Fruit fly (Drosophila melanogaster) whole organism, embryonic: Measurements from ENCODE around the gene Cp16.

ENCODE experiments used
- Blimp-1 ChIP-seq: fragments of 200-800 bp; sonication (Bioruptor generic); optimal IDR thresholded peaks from 3 replicates; lab custom pipeline; 2018; ENCODE audit warnings: missing biosample characterization, missing genetic modification characterization, mild to moderate bottlenecking, moderate library complexity, missing genetic modification reagents
- CG10147 ChIP-seq: fragments of 200-800 bp; sonication (Bioruptor generic); optimal IDR thresholded peaks from 2 replicates; lab custom pipeline; 2019; ENCODE audit warnings: missing biosample characterization, mild to moderate bottlenecking, missing genetic modification characterization, moderate library complexity
- CG10209 ChIP-seq: fragments of 200-800 bp; sonication (Bioruptor generic); optimal IDR thresholded peaks from 3 replicates; lab custom pipeline; 2017; ENCODE audit warnings: missing biosample characterization, mild to moderate bottlenecking, missing genetic modification characterization, missing genetic modification reagents
- CG10543 ChIP-seq: fragments of 200-800 bp; sonication (Bioruptor generic); optimal IDR thresholded peaks from 3 replicates; lab custom pipeline; 2017; ENCODE audit warnings: missing biosample characterization, mild to moderate bottlenecking, missing genetic modification characterization, moderate library complexity
- CG11398 ChIP-seq: fragments of 200-800 bp; sonication (Bioruptor generic); optimal IDR thresholded peaks from 2 replicates; lab custom pipeline; 2016; ENCODE audit warnings: missing biosample characterization, missing genetic modification characterization
- CG11696 ChIP-seq: fragments of 200-800 bp; sonication (Bioruptor generic); IDR thresholded peaks from 2 replicates; pipeline ENCODE4 v1.3.6; 2022; ENCODE audit warnings: missing biosample characterization, missing genetic modification characterization
- CG11723 ChIP-seq: fragments of 200-800 bp; sonication (Bioruptor generic); optimal IDR thresholded peaks from 2 replicates; lab custom pipeline; 2017; ENCODE audit warnings: missing biosample characterization, mild to moderate bottlenecking, missing genetic modification characterization
- CG12659 ChIP-seq: fragments of 200-800 bp; sonication (Bioruptor generic); optimal IDR thresholded peaks from 3 replicates; lab custom pipeline; 2017; ENCODE audit warnings: mild to moderate bottlenecking, missing biosample characterization, missing genetic modification reagents, missing genetic modification characterization
- CG12769 ChIP-seq: fragments of 200-800 bp; sonication (Bioruptor generic); optimal IDR thresholded peaks from 2 replicates; lab custom pipeline; 2019; ENCODE audit warnings: missing biosample characterization, mild to moderate bottlenecking, missing genetic modification characterization, moderate library complexity
- CG13296 ChIP-seq: fragments of 200-800 bp; sonication (Bioruptor generic); optimal IDR thresholded peaks from 3 replicates; lab custom pipeline; 2018; ENCODE audit warnings: missing biosample characterization, mild to moderate bottlenecking, missing genetic modification characterization
- CG1529 ChIP-seq: fragments of 200-800 bp; sonication (Bioruptor generic); optimal IDR thresholded peaks from 3 replicates; lab custom pipeline; 2018; ENCODE audit warnings: missing biosample characterization, missing genetic modification characterization
- CG15514 ChIP-seq: fragments of 200-800 bp; sonication (Bioruptor generic); optimal IDR thresholded peaks from 3 replicates; lab custom pipeline; 2017; ENCODE audit warnings: missing biosample characterization, missing genetic modification characterization, mild to moderate bottlenecking, moderate library complexity, missing genetic modification reagents
- CG1603 ChIP-seq: fragments of 200-800 bp; sonication (Bioruptor generic); optimal IDR thresholded peaks from 2 replicates; lab custom pipeline; 2019; ENCODE audit warnings: missing biosample characterization, mild to moderate bottlenecking, missing genetic modification characterization, moderate library complexity
- CG16779 ChIP-seq: fragments of 200-800 bp; sonication (Bioruptor generic); IDR thresholded peaks from 2 replicates; pipeline ENCODE4 v1.3.6; 2022; ENCODE audit warnings: missing biosample characterization, missing genetic modification characterization
- CG16815 ChIP-seq: fragments of 200-800 bp; sonication (Bioruptor generic); optimal IDR thresholded peaks from 3 replicates; lab custom pipeline; 2017; ENCODE audit warnings: missing biosample characterization, mild to moderate bottlenecking, missing genetic modification characterization
- CG17912 ChIP-seq: fragments of 200-800 bp; sonication (Bioruptor generic); optimal IDR thresholded peaks from 2 replicates; lab custom pipeline; 2018; ENCODE audit warnings: missing biosample characterization, mild to moderate bottlenecking, missing genetic modification characterization
- CG31224 ChIP-seq: fragments of 200-800 bp; sonication (Bioruptor generic); IDR thresholded peaks from 2 replicates; pipeline ENCODE4 v1.3.6; 2022; ENCODE audit warnings: missing biosample characterization, missing genetic modification characterization
- CG31365 ChIP-seq: fragments of 200-800 bp; sonication (Bioruptor generic); optimal IDR thresholded peaks from 2 replicates; lab custom pipeline; 2018; ENCODE audit warnings: missing biosample characterization, mild to moderate bottlenecking, missing genetic modification characterization
- CG33557 ChIP-seq: fragments of 200-800 bp; sonication (Bioruptor generic); optimal IDR thresholded peaks from 2 replicates; lab custom pipeline; 2019; ENCODE audit warnings: missing biosample characterization, mild to moderate bottlenecking, missing genetic modification characterization, moderate library complexity
- CG3407 ChIP-seq: fragments of 200-800 bp; sonication (Bioruptor generic); optimal IDR thresholded peaks from 2 replicates; lab custom pipeline; 2018; ENCODE audit warnings: missing biosample characterization, mild to moderate bottlenecking, missing genetic modification characterization
- CG5180 ChIP-seq: fragments of 200-800 bp; sonication (Bioruptor generic); optimal IDR thresholded peaks from 3 replicates; lab custom pipeline; 2017; ENCODE audit warnings: missing biosample characterization, missing genetic modification characterization, mild to moderate bottlenecking, moderate library complexity, missing genetic modification reagents
- CG6813 ChIP-seq: fragments of 200-800 bp; sonication (Bioruptor generic); optimal IDR thresholded peaks from 2 replicates; lab custom pipeline; 2017; ENCODE audit warnings: missing biosample characterization, missing genetic modification characterization, mild to moderate bottlenecking, moderate library complexity, missing genetic modification reagents
- CG7357 ChIP-seq: fragments of 200-800 bp; sonication (Bioruptor generic); IDR thresholded peaks from 3 replicates; pipeline ENCODE4 v1.3.6; 2022; ENCODE audit warnings: missing biosample characterization, missing genetic modification characterization
- CG8944 ChIP-seq: fragments of 200-800 bp; sonication (Bioruptor generic); optimal IDR thresholded peaks from 3 replicates; lab custom pipeline; 2016; ENCODE audit warnings: missing biosample characterization, missing genetic modification characterization
- CG9932 ChIP-seq: fragments of 200-800 bp; sonication (Bioruptor generic); IDR thresholded peaks from 2 replicates; pipeline ENCODE4 v1.3.6; 2022; ENCODE audit warnings: missing biosample characterization, missing genetic modification characterization
- CHES-1-like ChIP-seq: fragments of 200-800 bp; sonication (Bioruptor generic); optimal IDR thresholded peaks from 2 replicates; lab custom pipeline; 2016; ENCODE audit warnings: missing biosample characterization, missing genetic modification characterization
- CrebB ChIP-seq: fragments of 200-800 bp; sonication (Bioruptor generic); optimal IDR thresholded peaks from 3 replicates; lab custom pipeline; 2018; ENCODE audit warnings: missing biosample characterization, mild to moderate bottlenecking, missing genetic modification characterization
- D ChIP-seq, 2 experiments: fragments of 200-800 bp in 1 of 2; fragments of >200 bp in 1 of 2; sonication (Bioruptor generic) in 1 of 2; optimal IDR thresholded peaks; 2 replicates in 1 of 2; 3 replicates in 1 of 2; lab custom pipeline; 2017; ENCODE audit warnings: mild to moderate bottlenecking in 1 of 2, missing biosample characterization in 1 of 2, missing genetic modification characterization in 1 of 2, missing genetic modification reagents in 1 of 2
- E2f2 ChIP-seq: fragments of 200-800 bp; sonication (Bioruptor generic); IDR thresholded peaks from 2 replicates; pipeline ENCODE4 v1.3.6; 2022; ENCODE audit warnings: missing biosample characterization, missing genetic modification characterization
- HHEX ChIP-seq: fragments of 200-800 bp; sonication (Bioruptor generic); optimal IDR thresholded peaks from 3 replicates; lab custom pipeline; 2017; ENCODE audit warnings: missing biosample characterization, mild to moderate bottlenecking, missing genetic modification characterization, missing genetic modification reagents
- Hey ChIP-seq: fragments of 200-800 bp; sonication (Bioruptor generic); optimal IDR thresholded peaks from 3 replicates; lab custom pipeline; 2018; ENCODE audit warnings: missing biosample characterization, mild to moderate bottlenecking, missing genetic modification characterization
- Lhr ChIP-seq: fragments of 200-800 bp; sonication (Bioruptor generic); optimal IDR thresholded peaks from 3 replicates; lab custom pipeline; 2017; ENCODE audit warnings: mild to moderate bottlenecking, missing biosample characterization, missing genetic modification reagents, missing genetic modification characterization
- Med ChIP-seq: fragments of 200-800 bp; sonication (Bioruptor generic); peaks from one replicate; lab custom pipeline; 2016; ENCODE audit warnings: missing biosample characterization, missing genetic modification characterization, mild to moderate bottlenecking, inconsistent platforms, moderate library complexity
- Pdp1 ChIP-seq, 2 experiments: fragments of 200-800 bp; sonication (Bioruptor generic); optimal IDR thresholded peaks; 3 replicates each; lab custom pipeline; 2016; ENCODE audit warnings: missing biosample characterization in 2 of 2, missing genetic modification characterization in 2 of 2, mild to moderate bottlenecking in 1 of 2, moderate library complexity in 1 of 2
- Rx ChIP-seq: fragments of 200-800 bp; sonication (Bioruptor generic); IDR thresholded peaks from 2 replicates; pipeline ENCODE4 v1.3.6; 2022; ENCODE audit warnings: missing biosample characterization, missing genetic modification characterization
- caup ChIP-seq: fragments of 200-800 bp; sonication (Bioruptor generic); optimal IDR thresholded peaks from 3 replicates; lab custom pipeline; 2017; ENCODE audit warnings: missing biosample characterization, mild to moderate bottlenecking, missing genetic modification characterization, moderate library complexity; ENCODE audit not compliant: severe bottlenecking
- ci ChIP-seq: fragments of 200-800 bp; sonication (Bioruptor generic); IDR thresholded peaks from 3 replicates; pipeline ENCODE4 v1.3.6; 2022; ENCODE audit warnings: missing biosample characterization, missing genetic modification characterization
- emc ChIP-seq: fragments of 200-800 bp; sonication (Bioruptor generic); optimal IDR thresholded peaks from 2 replicates; lab custom pipeline; 2016; ENCODE audit warnings: missing biosample characterization, missing genetic modification characterization
- gce ChIP-seq: fragments of 200-800 bp; sonication (Bioruptor generic); IDR thresholded peaks from 3 replicates; pipeline ENCODE4 v1.3.6; 2022; ENCODE audit warnings: missing biosample characterization, missing genetic modification characterization
- jing ChIP-seq: fragments of 200-800 bp; sonication (Bioruptor generic); optimal IDR thresholded peaks from 2 replicates; lab custom pipeline; 2018; ENCODE audit warnings: missing biosample characterization, mild to moderate bottlenecking, missing genetic modification characterization
- lov ChIP-seq, 2 experiments: fragments of 200-800 bp in 1 of 2; fragments of >200 bp in 1 of 2; sonication (Bioruptor generic) in 1 of 2; IDR thresholded peaks in 1 of 2; optimal IDR thresholded peaks in 1 of 2; 2 replicates in 1 of 2; 3 replicates in 1 of 2; pipeline versions ENCODE4 v1.3.6 to Lab custom; 2017 to 2022; ENCODE audit warnings: missing biosample characterization in 1 of 2, missing genetic modification characterization in 1 of 2
- org-1 ChIP-seq: fragments of 200-800 bp; sonication (Bioruptor generic); optimal IDR thresholded peaks from 2 replicates; lab custom pipeline; 2017; ENCODE audit warnings: missing biosample characterization, missing genetic modification characterization
- otp ChIP-seq: fragments of 200-800 bp; sonication (Bioruptor generic); IDR thresholded peaks from 3 replicates; pipeline ENCODE4, ENCODE4 v1.3.6; 2022; ENCODE audit warnings: missing biosample characterization, missing genetic modification characterization
- rib ChIP-seq: fragments of 200-800 bp; sonication (Bioruptor generic); IDR thresholded peaks from 2 replicates; pipeline ENCODE4 v1.3.6; 2022; ENCODE audit warnings: missing biosample characterization, missing genetic modification characterization
- scrt ChIP-seq: fragments of 200-800 bp; sonication (Bioruptor generic); optimal IDR thresholded peaks from 2 replicates; lab custom pipeline; 2018; ENCODE audit warnings: missing biosample characterization, mild to moderate bottlenecking, missing genetic modification characterization, moderate library complexity
- tio ChIP-seq: fragments of 200-800 bp; sonication (Bioruptor generic); optimal IDR thresholded peaks from 2 replicates; lab custom pipeline; 2017; ENCODE audit warnings: missing biosample characterization, missing genetic modification characterization, inconsistent platforms
- vnd ChIP-seq: fragments of 200-800 bp; sonication (Bioruptor generic); IDR thresholded peaks from 3 replicates; pipeline ENCODE4 v1.3.6; 2022; ENCODE audit warnings: missing biosample characterization, missing genetic modification characterization; ENCODE audit not compliant: partially characterized antibody

Cp16 gene

DNA sequence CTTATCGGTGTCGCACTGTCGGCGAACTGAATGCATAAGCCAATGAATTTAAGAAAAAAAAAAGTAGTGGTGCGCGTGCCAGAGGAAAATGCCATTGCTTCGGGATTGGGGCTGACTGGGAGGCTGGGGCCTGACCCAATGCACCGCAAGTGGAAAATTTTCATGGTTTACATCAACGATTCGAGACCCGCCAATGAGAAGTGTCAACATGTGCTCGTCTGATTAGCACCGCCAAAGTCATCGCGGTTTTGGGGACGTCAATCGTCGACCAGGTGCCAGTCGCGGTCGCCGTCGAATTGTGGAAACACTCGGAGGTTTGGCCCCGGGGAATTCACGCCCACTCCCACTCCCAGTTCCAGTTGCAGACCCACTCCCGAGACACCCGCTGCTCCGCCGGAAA, 48.0 kb upstream of the Cp16 start:
- TF ChIP-seq CG10147 (GFP tag; lab: Kevin White, UChicago) = no peak
- 0 out of 2 replicates have a peak, but pooled peaks have one; percentile 19 for TF ChIP-seq CG31224 (GFP tag; lab: Robert Waterston, UW)
- peak; percentile 14 for TF ChIP-seq CG5180 (GFP tag; lab: Kevin White, UChicago)
- 0 out of 2 replicates have a peak, but pooled peaks have one; percentile 24 for TF ChIP-seq E2f2 (GFP tag; lab: Robert Waterston, UW)
- peak; percentile 85 for TF ChIP-seq Med
- peak; percentile 54 for TF ChIP-seq CG3407 (GFP tag; lab: Kevin White, UChicago)
- peak; percentile 53 for TF ChIP-seq CG10209
- TF ChIP-seq scrt (GFP tag; lab: Kevin White, UChicago) = peak; percentile 34
- TF ChIP-seq CG8944 = no peak
- TF ChIP-seq CG15514 = peak; percentile 32
- no peak for TF ChIP-seq tio (GFP tag; lab: Kevin White, UChicago)
- peak; percentile 12 for TF ChIP-seq CG12659 (GFP tag; lab: Kevin White, UChicago)
- TF ChIP-seq CG9932 = peak; percentile 43; the same call in 1 of the 2 replicates
- peak; percentile 2 for TF ChIP-seq HHEX
- peak; percentile 31 for TF ChIP-seq CG31365 (tag; lab: Kevin White, UChicago)
- no peak for TF ChIP-seq CG16815 (GFP tag; lab: Kevin White, UChicago)
- no peak for TF ChIP-seq CG7357 (GFP tag; lab: Robert Waterston, UW)
- TF ChIP-seq caup (GFP tag; lab: Kevin White, UChicago) = peak; percentile 3
- peak; percentile 91; the same call in 2 of the 3 replicates for TF ChIP-seq otp (GFP tag; lab: Robert Waterston, UW)
- no peak for TF ChIP-seq lov (optimal IDR thresholded peaks at IDR 0.05; lab: Kevin White, UChicago)
- peak; percentile 42; the same call in 1 of the 3 replicates for TF ChIP-seq lov (GFP tag; IDR thresholded peaks at IDR 0.05; lab: Robert Waterston, UW)
- TF ChIP-seq Rx (GFP tag; lab: Robert Waterston, UW) = no peak
- no peak for TF ChIP-seq CG11696 (GFP tag; lab: Robert Waterston, UW)
- no peak for TF ChIP-seq vnd
- peak; percentile 31 for TF ChIP-seq org-1 (GFP tag; lab: Kevin White, UChicago)
- peak; percentile 40 for TF ChIP-seq CG1529
- peak; percentile 18 for TF ChIP-seq CHES-1-like (GFP tag; lab: Kevin White, UChicago)
- TF ChIP-seq jing (GFP tag; lab: Kevin White, UChicago) = no peak
- peak; percentile 68 for TF ChIP-seq CG10543 (GFP tag; lab: Kevin White, UChicago)
- TF ChIP-seq CG16779 (GFP tag; lab: Robert Waterston, UW) = 0 out of 2 replicates have a peak, but pooled peaks have one; percentile 24
- TF ChIP-seq CG11398 (GFP tag; lab: Kevin White, UChicago) = no peak
- peak; percentile 52 for TF ChIP-seq CG6813 (GFP tag; lab: Kevin White, UChicago)
- TF ChIP-seq D (optimal IDR thresholded peaks at IDR 0.05; lab: Kevin White, UChicago) = no peak
- TF ChIP-seq D (GFP tag; optimal IDR thresholded peaks at IDR 0.05; lab: Kevin White, UChicago) = peak; percentile 7
- TF ChIP-seq CG11723 (GFP tag; lab: Kevin White, UChicago) = peak; percentile 24
- TF ChIP-seq CrebB (tag; lab: Kevin White, UChicago) = peak; percentile 28
- TF ChIP-seq Pdp1 (GFP tag; optimal IDR thresholded peaks at IDR 0.05; lab: Kevin White, UChicago) = peak in 1 of 2 experiments; percentile 17
- peak; percentile 28 for TF ChIP-seq CG17912 (GFP tag; lab: Kevin White, UChicago)
- peak; percentile 22 for TF ChIP-seq Blimp-1 (GFP tag; lab: Kevin White, UChicago)
- TF ChIP-seq CG12769 (tag; lab: Kevin White, UChicago) = peak; percentile 60
- 0 out of 3 replicates have a peak, but pooled peaks have one; percentile 28 for TF ChIP-seq gce
- peak; percentile 33 for TF ChIP-seq Hey (tag; lab: Kevin White, UChicago)
- TF ChIP-seq CG1603 = peak; percentile 19
- peak; percentile 44 for TF ChIP-seq CG13296 (GFP tag; lab: Kevin White, UChicago)
- peak; percentile 60; the same call in 2 of the 3 replicates for TF ChIP-seq ci (GFP tag; lab: Robert Waterston, UW)
- TF ChIP-seq Lhr (GFP tag; lab: Kevin White, UChicago) = peak; percentile 4
- TF ChIP-seq emc (GFP tag; lab: Kevin White, UChicago) = no peak
- TF ChIP-seq rib = 0 out of 2 replicates have a peak, but pooled peaks have one; percentile 35
- TF ChIP-seq CG33557 (GFP tag; lab: Kevin White, UChicago) = no peak
